Worm (Caenorhabditis elegans) whole organism, late embryonic: ENCODE data around the gene ocr-2.
A peak's percentile ranks its signal among the peaks of the same experiment; 100 is the strongest.

Experiments
- C08G9.2 ChIP-seq: sonication (generic microtip); optimal IDR thresholded peaks from 2 replicates; lab custom pipeline; 2016; ENCODE audit warnings: mild to moderate bottlenecking, missing genetic modification characterization, moderate library complexity, missing compliant biosample characterization
- K02D7.2 ChIP-seq: sonication (generic microtip); optimal IDR thresholded peaks from 2 replicates; lab custom pipeline; 2017; ENCODE audit warnings: mild to moderate bottlenecking, missing genetic modification characterization, missing compliant biosample characterization
- K09A11.1 ChIP-seq: sonication (generic microtip); optimal IDR thresholded peaks from 2 replicates; lab custom pipeline; 2017; ENCODE audit warnings: antibody characterized with exemption, mild to moderate bottlenecking, missing genetic modification characterization, missing compliant biosample characterization; ENCODE audit not compliant: insufficient read depth
- Y22D7AL.16 ChIP-seq: sonication (generic microtip); optimal IDR thresholded peaks from 2 replicates; lab custom pipeline; 2016; ENCODE audit warnings: missing genetic modification characterization, missing compliant biosample characterization
- ama-1 ChIP-seq: fragments of 150-350 bp; optimal IDR thresholded peaks from 2 replicates; lab custom pipeline; 2014
- ceh-2 ChIP-seq: sonication (generic microtip); optimal IDR thresholded peaks from 2 replicates; lab custom pipeline; 2016; ENCODE audit warnings: missing genotype, missing genetic modification characterization, missing compliant biosample characterization
- ceh-22 ChIP-seq: sonication (generic microtip); optimal IDR thresholded peaks from 2 replicates; lab custom pipeline; 2017; ENCODE audit warnings: missing biosample characterization, missing genetic modification characterization
- ceh-24 ChIP-seq: sonication (generic microtip); optimal IDR thresholded peaks from 2 replicates; lab custom pipeline; 2016; ENCODE audit warnings: mild to moderate bottlenecking, missing genetic modification characterization, missing compliant biosample characterization
- ceh-30 ChIP-seq: fragments of 150-350 bp; optimal IDR thresholded peaks from 2 replicates; lab custom pipeline; 2014; ENCODE audit warnings: missing biosample characterization, missing genetic modification characterization
- ceh-31 ChIP-seq: sonication (generic microtip); optimal IDR thresholded peaks from 2 replicates; lab custom pipeline; 2016; ENCODE audit warnings: missing genetic modification characterization, missing compliant biosample characterization
- ceh-34 ChIP-seq: sonication (generic microtip); optimal IDR thresholded peaks from 2 replicates; lab custom pipeline; 2016; ENCODE audit warnings: mild to moderate bottlenecking, missing genetic modification characterization, missing compliant biosample characterization
- ceh-45 ChIP-seq: fragments of 200-800 bp; sonication (Bioruptor generic); IDR thresholded peaks from 2 replicates; pipeline ENCODE4 v1.3.6; 2022; ENCODE audit warnings: missing genetic modification reagents, missing genetic modification characterization, missing compliant biosample characterization
- ceh-48 ChIP-seq: sonication (generic microtip); optimal IDR thresholded peaks from 2 replicates; lab custom pipeline; 2016; ENCODE audit warnings: missing genetic modification characterization, inconsistent platforms, missing compliant biosample characterization
- ceh-6 ChIP-seq: fragments of 200-800 bp; sonication (Bioruptor generic); optimal IDR thresholded peaks from 2 replicates; lab custom pipeline; 2018; ENCODE audit warnings: mild to moderate bottlenecking, missing genetic modification characterization, missing compliant biosample characterization
- ceh-9 ChIP-seq: sonication (generic microtip); optimal IDR thresholded peaks from 2 replicates; lab custom pipeline; 2016; ENCODE audit warnings: mild to moderate bottlenecking, missing genetic modification characterization, inconsistent platforms, missing compliant biosample characterization
- che-1 ChIP-seq: sonication (generic microtip); optimal IDR thresholded peaks from 2 replicates; lab custom pipeline; 2016; ENCODE audit warnings: mild to moderate bottlenecking, missing genetic modification characterization, missing compliant biosample characterization
- elt-4 ChIP-seq: sonication (generic microtip); optimal IDR thresholded peaks from 2 replicates; lab custom pipeline; 2016; ENCODE audit warnings: missing genetic modification characterization, missing compliant biosample characterization
- eyg-1 ChIP-seq: sonication (generic microtip); optimal IDR thresholded peaks from 2 replicates; lab custom pipeline; 2016; ENCODE audit warnings: missing genotype, missing genetic modification characterization, missing compliant biosample characterization
- fax-1 ChIP-seq: sonication (generic microtip); optimal IDR thresholded peaks from 2 replicates; lab custom pipeline; 2016; ENCODE audit warnings: missing genotype, missing genetic modification characterization, missing compliant biosample characterization
- fkh-10 ChIP-seq: fragments of 150-350 bp; optimal IDR thresholded peaks from 2 replicates; lab custom pipeline; 2014; ENCODE audit warnings: missing biosample characterization, missing genetic modification reagents, missing genetic modification characterization
- hlh-15 ChIP-seq: sonication (generic microtip); optimal IDR thresholded peaks from 2 replicates; lab custom pipeline; 2016; ENCODE audit warnings: missing genetic modification characterization, missing compliant biosample characterization
- nfya-1 ChIP-seq: sonication (generic microtip); optimal IDR thresholded peaks from 2 replicates; lab custom pipeline; 2017; ENCODE audit warnings: missing genetic modification characterization, mild to moderate bottlenecking, missing compliant biosample characterization, antibody characterized with exemption, moderate library complexity
- nhr-11 ChIP-seq: fragments of 150-350 bp; optimal IDR thresholded peaks from 2 replicates; lab custom pipeline; 2014; ENCODE audit warnings: missing biosample characterization, missing genetic modification characterization
- odd-2 ChIP-seq: sonication (generic microtip); optimal IDR thresholded peaks from 2 replicates; lab custom pipeline; 2017; ENCODE audit warnings: antibody characterized with exemption, mild to moderate bottlenecking, missing genetic modification characterization, missing compliant biosample characterization
- pat-9 ChIP-seq: fragments of 200-800 bp; sonication (Bioruptor generic); optimal IDR thresholded peaks from 2 replicates; lab custom pipeline; 2018; ENCODE audit warnings: mild to moderate bottlenecking, missing genetic modification characterization, moderate library complexity, missing compliant biosample characterization
- pax-1 ChIP-seq: fragments of 150-350 bp; optimal IDR thresholded peaks from 2 replicates; lab custom pipeline; 2014; ENCODE audit warnings: missing biosample characterization, missing genetic modification characterization
- pha-4 ChIP-seq: fragments of 150-350 bp; optimal IDR thresholded peaks from 2 replicates; lab custom pipeline; 2018; ENCODE audit warnings: missing biosample characterization, missing genetic modification reagents, missing genetic modification characterization
- pqm-1 ChIP-seq: sonication (generic microtip); optimal IDR thresholded peaks from 2 replicates; lab custom pipeline; 2016; ENCODE audit warnings: missing genetic modification characterization, missing compliant biosample characterization
- ref-2 ChIP-seq: sonication (generic microtip); optimal IDR thresholded peaks from 2 replicates; lab custom pipeline; 2016; ENCODE audit warnings: missing genetic modification characterization, missing compliant biosample characterization
- sox-4 ChIP-seq: sonication (generic microtip); optimal IDR thresholded peaks from 2 replicates; lab custom pipeline; 2017; ENCODE audit warnings: mild to moderate bottlenecking, missing genetic modification characterization, inconsistent platforms, missing compliant biosample characterization
- syd-9 ChIP-seq: sonication (generic microtip); optimal IDR thresholded peaks from 2 replicates; lab custom pipeline; 2016; ENCODE audit warnings: mild to moderate bottlenecking, missing genetic modification characterization, moderate library complexity, missing compliant biosample characterization
- tbx-2 ChIP-seq: sonication (generic microtip); optimal IDR thresholded peaks from 2 replicates; lab custom pipeline; 2016; ENCODE audit warnings: missing genetic modification characterization, missing compliant biosample characterization
- ttx-3 ChIP-seq: sonication (generic microtip); optimal IDR thresholded peaks from 2 replicates; lab custom pipeline; 2016; ENCODE audit warnings: missing genetic modification reagents, missing genetic modification characterization, missing compliant biosample characterization
- unc-42 ChIP-seq: sonication (generic microtip); optimal IDR thresholded peaks from 2 replicates; lab custom pipeline; 2016; ENCODE audit warnings: missing genotype, missing genetic modification characterization, missing compliant biosample characterization
- unc-55 ChIP-seq: sonication (generic microtip); optimal IDR thresholded peaks from 2 replicates; lab custom pipeline; 2017; ENCODE audit warnings: missing biosample characterization, missing genetic modification reagents, missing genetic modification characterization
- unc-86 ChIP-seq: sonication (generic microtip); optimal IDR thresholded peaks from 2 replicates; lab custom pipeline; 2016; ENCODE audit warnings: missing genetic modification characterization, missing compliant biosample characterization

ocr-2 gene

ce11 chrIV:8183313-8183712 is 36.6 kb downstream of the ocr-2 start (continued):
- TF ChIP-seq K02D7.2 (tag; lab: Kevin White, UChicago) (no peak), ttx-3 (tag; lab: Kevin White, UChicago) (no peak), pax-1 (tag; lab: Kevin White, UChicago) (no peak), eyg-1 (tag; lab: Kevin White, UChicago) (no peak), sox-4 (tag; lab: Kevin White, UChicago) (peak; percentile 37), nfya-1 (peak; percentile 77), odd-2 (tag; lab: Kevin White, UChicago) (no peak), ama-1 (no peak), ceh-9 (tag; lab: Kevin White, UChicago) (no peak), ceh-22 (tag; lab: Kevin White, UChicago) (no peak), pha-4 (tag; lab: Kevin White, UChicago) (no peak), C08G9.2 (tag; lab: Kevin White, UChicago) (peak; percentile 13), unc-55 (no peak), ceh-34 (peak; percentile 69), unc-86 (tag; lab: Kevin White, UChicago) (no peak), ceh-30 (tag; lab: Kevin White, UChicago) (no peak), ceh-45 (GFP tag; lab: Robert Waterston, UW) (no peak), fax-1 (tag; lab: Kevin White, UChicago) (no peak), che-1 (tag; lab: Kevin White, UChicago) (no peak), nhr-11 (tag; lab: Kevin White, UChicago) (no peak)
- TF ChIP-seq, all 69 proteins: peak for 22

DNA sequence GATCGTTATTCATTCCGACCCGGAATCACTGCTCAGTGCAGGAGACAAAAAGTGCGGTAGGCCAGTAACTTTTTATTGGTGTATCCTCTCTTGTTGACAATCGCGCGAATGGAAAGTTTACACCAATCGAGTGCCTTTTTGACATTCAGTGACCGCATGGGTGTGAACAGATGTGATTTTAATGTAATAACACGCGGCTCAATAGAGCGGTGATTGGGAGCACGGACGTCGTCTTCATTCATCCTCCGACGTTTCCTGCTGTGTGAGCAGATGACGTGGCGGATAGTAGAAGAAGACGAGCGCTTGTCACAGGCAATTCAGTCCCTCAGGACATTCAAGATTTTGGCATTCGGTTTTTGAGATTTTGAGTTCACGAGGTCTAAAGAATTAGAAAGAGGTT is 37.3 kb downstream of the ocr-2 start:
- no peak for TF ChIP-seq ceh-48
- TF ChIP-seq ceh-24 (tag; lab: Kevin White, UChicago) = no peak
- TF ChIP-seq ttx-3 (tag; lab: Kevin White, UChicago) = no peak
- TF ChIP-seq pat-9 (tag; lab: Kevin White, UChicago) = no peak
- TF ChIP-seq unc-42 (tag; lab: Kevin White, UChicago) = peak; percentile 65
- peak; percentile 24 for TF ChIP-seq nfya-1
- TF ChIP-seq ceh-2 (tag; lab: Kevin White, UChicago) = no peak
- TF ChIP-seq Y22D7AL.16 = no peak
- TF ChIP-seq ref-2 (tag; lab: Kevin White, UChicago) = peak; percentile 14

ce11 chrIV:8181404-8181803 is 38.5 kb downstream of the ocr-2 start:
- TF ChIP-seq unc-55 = no peak
- no peak for TF ChIP-seq pqm-1 (tag; lab: Kevin White, UChicago)
- TF ChIP-seq ceh-6 (GFP tag; lab: Kevin White, UChicago) = no peak
- TF ChIP-seq unc-42 (tag; lab: Kevin White, UChicago) = peak; percentile 81
- TF ChIP-seq elt-4 = no peak
- TF ChIP-seq tbx-2 = no peak
- no peak for TF ChIP-seq hlh-15
- no peak for TF ChIP-seq syd-9 (tag; lab: Kevin White, UChicago)
- TF ChIP-seq fkh-10 (GFP tag; lab: Kevin White, UChicago) = peak; percentile 80
- TF ChIP-seq C08G9.2 (tag; lab: Kevin White, UChicago) = no peak

DNA sequence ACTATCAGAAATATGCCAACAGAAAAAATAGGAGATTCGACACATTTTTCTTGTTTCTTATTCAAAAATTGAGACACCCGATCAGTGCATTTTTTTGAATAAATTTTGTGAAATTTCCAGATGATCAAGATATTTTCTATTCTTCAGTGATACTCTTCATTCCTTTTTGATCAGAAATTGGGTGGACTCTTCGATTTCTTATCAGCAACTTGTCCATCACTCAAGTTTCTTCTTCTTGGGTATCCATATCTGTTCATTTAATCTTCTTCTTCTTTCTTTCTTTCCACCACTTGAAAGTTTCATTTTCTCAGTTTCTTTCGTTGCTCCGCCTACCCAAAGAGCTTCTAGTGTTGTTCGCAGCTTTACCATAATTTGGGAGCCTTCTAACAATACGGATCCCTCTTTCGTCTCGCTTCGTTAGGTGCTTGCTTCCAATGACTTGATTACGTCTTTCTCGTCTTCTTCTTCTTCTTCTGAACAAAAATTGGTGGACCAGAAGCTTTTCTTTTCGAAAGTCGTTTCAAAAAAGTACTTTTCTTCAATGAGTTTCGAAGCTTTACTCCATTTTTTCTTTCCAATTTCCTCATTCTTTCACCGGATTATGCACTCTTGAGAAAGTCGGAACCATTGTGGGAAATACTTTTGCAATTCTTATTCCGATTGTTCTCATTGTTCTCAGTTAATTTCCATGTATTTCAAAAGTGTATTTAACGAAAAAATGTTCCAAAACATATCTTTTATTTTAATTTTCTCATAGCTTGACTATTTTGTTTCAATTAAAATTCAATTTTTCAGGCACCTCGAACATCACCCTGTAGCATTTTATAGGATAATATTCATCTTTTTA is 44.0 kb downstream of the ocr-2 start, which contains the start of gene pct-1:
Gene pct-1, plus strand, starts transcription at position 797 of the 847 bp plus-strand sequence.
- TF ChIP-seq ceh-31 (tag; lab: Kevin White, UChicago) (peak; percentile 11), K09A11.1 (tag; lab: Kevin White, UChicago) (no peak), unc-42 (tag; lab: Kevin White, UChicago) (peak; percentile 5)
